Worm (Caenorhabditis elegans): Measurements from ENCODE around the gene nhr-290.

nhr-290 gene

DNA sequence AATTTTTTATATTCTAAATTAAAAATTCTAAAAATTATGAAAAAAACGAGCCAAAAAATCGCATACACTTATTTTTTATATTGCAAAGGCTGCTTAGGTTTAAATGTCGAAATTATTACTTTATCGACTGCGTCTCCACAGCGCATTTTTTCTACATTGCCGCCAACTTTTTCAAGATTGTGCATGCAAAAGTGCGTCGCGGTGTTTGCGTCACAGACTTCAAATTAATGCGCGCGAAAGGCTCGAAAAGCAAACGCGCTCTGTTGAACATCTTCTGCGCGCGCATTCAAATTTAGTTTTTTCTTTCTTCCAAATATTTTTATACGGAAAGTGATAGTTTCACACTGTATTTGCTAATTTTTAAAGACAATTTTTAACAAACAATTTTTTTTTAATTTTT lies 26.6 kb downstream of the nhr-290 start (continued):
- TF ChIP-seq egl-27 (tag; optimal IDR thresholded peaks at IDR 0.05) (no peak), ces-1 (GFP tag; optimal IDR thresholded peaks at IDR 0.05) (no peak), unc-130 (tag; optimal IDR thresholded peaks at IDR 0.05) (peak; percentile 21), sup-37 (GFP tag; optimal IDR thresholded peaks at IDR 0.05) (peak; percentile 69), hpl-2 (GFP tag; optimal IDR thresholded peaks at IDR 0.05) (peak; percentile 51), sox-4 (tag; optimal IDR thresholded peaks at IDR 0.05) (peak; percentile 88), nhr-20 (tag; optimal IDR thresholded peaks at IDR 0.05) (peak; percentile 94), vab-15 (tag; optimal IDR thresholded peaks at IDR 0.05) (peak; percentile 63), swsn-7 (tag; optimal IDR thresholded peaks at IDR 0.05) (peak; percentile 94), fos-1 (tag; optimal IDR thresholded peaks at IDR 0.05) (peak; percentile 52), nhr-76 (tag; optimal IDR thresholded peaks at IDR 0.05) (no peak), nhr-47 (tag; optimal IDR thresholded peaks at IDR 0.05) (peak; percentile 96)

- no peak for TF ChIP-seq dpl-1 (GFP tag; optimal IDR thresholded peaks at IDR 0.05)
- TF ChIP-seq efl-1 (optimal IDR thresholded peaks at IDR 0.05): no peak
- no peak for TF ChIP-seq efl-1 (GFP tag; optimal IDR thresholded peaks at IDR 0.05 in 1 of 2)
- TF ChIP-seq lin-39 (tag; optimal IDR thresholded peaks at IDR 0.05): no peak
- no peak for TF ChIP-seq mab-9 (GFP tag; IDR thresholded peaks at IDR 0.05)
- no peak for TF ChIP-seq hlh-4 (tag; optimal IDR thresholded peaks at IDR 0.05)
- TF ChIP-seq nhr-19 (GFP tag; conservative IDR thresholded peaks at IDR 0.05): no peak
- no peak for TF ChIP-seq nhr-71 (tag; optimal IDR thresholded peaks at IDR 0.05)
- no peak for TF ChIP-seq F16B12.6 (tag; optimal IDR thresholded peaks at IDR 0.05)
- TF ChIP-seq unc-98 (GFP tag; IDR thresholded peaks at IDR 0.05): no peak
- TF ChIP-seq nhr-76 (tag; optimal IDR thresholded peaks at IDR 0.05): no peak
- TF ChIP-seq nhr-28 (tag; optimal IDR thresholded peaks at IDR 0.05): no peak
- TF ChIP-seq lin-13 (GFP tag; optimal IDR thresholded peaks at IDR 0.05): no peak
- TF ChIP-seq lir-3 (tag; optimal IDR thresholded peaks at IDR 0.05; ENCODE audit: poor library complexity): no peak
- TF ChIP-seq ets-5 (GFP tag; IDR thresholded peaks at IDR 0.05): no peak
- no peak for TF ChIP-seq efl-3 (GFP tag; optimal IDR thresholded peaks at IDR 0.05)
- TF ChIP-seq mdl-1 (tag; optimal IDR thresholded peaks at IDR 0.05): no peak
- no peak for TF ChIP-seq ztf-11 (tag; optimal IDR thresholded peaks at IDR 0.05)
- TF ChIP-seq blmp-1 (tag; optimal IDR thresholded peaks at IDR 0.05): no peak
Observed at ce11 chrV:2601817-2602216, 27.8 kb downstream of the nhr-290 start.

DNA sequence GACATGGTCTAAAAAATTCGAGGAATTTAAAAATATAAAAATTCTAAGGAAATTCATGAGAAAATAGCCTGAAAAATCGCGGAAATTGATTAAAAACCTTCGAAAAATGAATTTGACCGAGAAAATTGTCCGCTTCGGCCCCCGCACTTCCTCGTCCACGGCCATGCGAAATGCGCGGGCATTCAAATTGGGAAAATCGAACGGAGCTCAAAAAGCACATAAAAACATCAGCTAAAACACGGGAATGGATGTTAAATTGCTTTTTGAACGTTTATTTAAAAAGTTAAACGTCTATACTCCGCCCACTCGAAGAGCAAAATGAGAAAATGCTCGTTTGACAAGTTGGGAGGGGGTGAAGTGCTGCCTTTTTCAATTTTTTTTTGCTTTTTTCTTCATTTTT lies 29.1 kb downstream of the nhr-290 start, which contains the start of gene F53E10.6:
TSS of gene F53E10.6 (minus strand) at position 8 of the 400 bp plus-strand sequence.
- TF ChIP-seq tbx-2 (tag; optimal IDR thresholded peaks at IDR 0.05) (peak; percentile 44), fkh-10 (GFP tag; optimal IDR thresholded peaks at IDR 0.05) (no peak), fkh-4 (tag; optimal IDR thresholded peaks at IDR 0.05; ENCODE audit: borderline replicate concordance) (no peak), ceh-82 (tag; optimal IDR thresholded peaks at IDR 0.05) (peak in 1 of 3 experiments; percentile 39), lsy-2 (tag; optimal IDR thresholded peaks at IDR 0.05) (peak; percentile 42 to 56), nhr-84 (tag; optimal IDR thresholded peaks at IDR 0.05) (no peak), fkh-8 (tag; optimal IDR thresholded peaks at IDR 0.05) (peak; percentile 8), irx-1 (tag; optimal IDR thresholded peaks at IDR 0.05) (peak; percentile 62), blmp-1 (tag; optimal IDR thresholded peaks at IDR 0.05) (peak; percentile 12), efl-1 (optimal IDR thresholded peaks at IDR 0.05) (peak; percentile 75 to 91), efl-1 (GFP tag; optimal IDR thresholded peaks at IDR 0.05 in 1 of 2) (peak; percentile 91 to 99), rnt-1 (tag; optimal IDR thresholded peaks at IDR 0.05) (peak; percentile 94), dsc-1 (tag; optimal IDR thresholded peaks at IDR 0.05) (peak; percentile 17), nhr-76 (tag; optimal IDR thresholded peaks at IDR 0.05) (no peak), grh-1 (GFP tag; IDR thresholded peaks at IDR 0.05) (no peak), nhr-71 (tag; optimal IDR thresholded peaks at IDR 0.05) (peak; percentile 60), elt-2 (tag; optimal IDR thresholded peaks at IDR 0.05) (peak; percentile 21), Y116A8C.19 (tag; optimal IDR thresholded peaks at IDR 0.05; ENCODE audit: borderline replicate concordance) (no peak), pqm-1 (tag; optimal IDR thresholded peaks at IDR 0.05) (no peak), skn-1 (tag; optimal IDR thresholded peaks at IDR 0.05) (peak; percentile 35), pag-3 (tag; optimal IDR thresholded peaks at IDR 0.05; ENCODE audit: borderline replicate concordance, insufficient read depth) (no peak), nhr-85 (tag) (peak; percentile 77), lin-14 (GFP tag; optimal IDR thresholded peaks at IDR 0.05) (peak; percentile 34), isw-1 (GFP tag; IDR thresholded peaks at IDR 0.05) (peak; percentile 28; the same call in 1 of the 2 replicates), mep-1 (tag; optimal IDR thresholded peaks at IDR 0.05) (peak; percentile 40), dpl-1 (GFP tag; optimal IDR thresholded peaks at IDR 0.05) (peak; percentile 80 to 91 (median 89)), lir-3 (tag; optimal IDR thresholded peaks at IDR 0.05; ENCODE audit: poor library complexity) (peak; percentile 74), swsn-7 (tag; optimal IDR thresholded peaks at IDR 0.05) (peak; percentile 15)
